Fruit fly (Drosophila melanogaster) whole organism, wandering third instar larva: ENCODE data around the gene pinta.

Source experiments
- CG32264 ChIP-seq: fragments of 200-800 bp; sonication (Bioruptor generic); optimal IDR thresholded peaks from 2 replicates; lab custom pipeline; 2016; ENCODE audit warnings: missing biosample characterization, missing genetic modification characterization
- CG9705 ChIP-seq: fragments of 200-800 bp; sonication (Bioruptor generic); optimal IDR thresholded peaks from 2 replicates; lab custom pipeline; 2018; ENCODE audit warnings: missing biosample characterization, mild to moderate bottlenecking, missing genetic modification characterization
- CrebA ChIP-seq: fragments of 200-800 bp; sonication (Bioruptor generic); optimal IDR thresholded peaks from 2 replicates; lab custom pipeline; 2016; ENCODE audit warnings: missing biosample characterization, mild to moderate bottlenecking, missing genetic modification characterization, borderline replicate concordance
- Dfd ChIP-seq: fragments of >200 bp; optimal IDR thresholded peaks from 2 replicates; lab custom pipeline; 2017; ENCODE audit warnings: missing biosample characterization, missing genetic modification characterization
- Dif ChIP-seq: fragments of 200-275, 200-300 bp; sonication (Bioruptor generic); optimal IDR thresholded peaks from 2 replicates; lab custom pipeline; 2018; ENCODE audit warnings: missing biosample characterization, missing genetic modification characterization; ENCODE audit not compliant: partially characterized antibody
- GATAd ChIP-seq: sonication (Bioruptor generic); optimal IDR thresholded peaks from 2 replicates; lab custom pipeline; 2016; ENCODE audit warnings: missing biosample characterization, missing genetic modification characterization
- HLH106 ChIP-seq: fragments of 200-800 bp; optimal IDR thresholded peaks from 3 replicates; lab custom pipeline; 2019; ENCODE audit warnings: missing biosample characterization, mild to moderate bottlenecking, missing genetic modification characterization, moderate library complexity
- Hnf4 ChIP-seq: fragments of 200-800 bp; sonication (Bioruptor generic); optimal IDR thresholded peaks from 2 replicates; lab custom pipeline; 2016; ENCODE audit warnings: missing biosample characterization, mild to moderate bottlenecking, missing genetic modification characterization
- Hr78 ChIP-seq: fragments of >200 bp; optimal IDR thresholded peaks from 2 replicates; lab custom pipeline; 2017; ENCODE audit warnings: missing biosample characterization, missing genetic modification characterization
- Hr83 ChIP-seq: fragments of 200-300 bp; sonication (Bioruptor generic); optimal IDR thresholded peaks from 2 replicates; lab custom pipeline; 2016; ENCODE audit warnings: missing biosample characterization, mild to moderate bottlenecking, missing genetic modification characterization, moderate library complexity; ENCODE audit not compliant: poor library complexity, severe bottlenecking
- Jra ChIP-seq: sonication (Bioruptor generic); optimal IDR thresholded peaks from 2 replicates; lab custom pipeline; 2016; ENCODE audit warnings: missing biosample characterization, missing genetic modification characterization
- Mio ChIP-seq: sonication (Bioruptor generic); optimal IDR thresholded peaks from 2 replicates; lab custom pipeline; 2016; ENCODE audit warnings: missing biosample characterization, missing genetic modification characterization
- Myc ChIP-seq: fragments of >200 bp; optimal IDR thresholded peaks from 2 replicates; lab custom pipeline; 2017
- N ChIP-seq: fragments of >200 bp; optimal IDR thresholded peaks from 2 replicates; lab custom pipeline; 2018; ENCODE audit warnings: missing biosample characterization, missing external identifiers, missing genetic modification characterization
- OdsH ChIP-seq: fragments of 200-800 bp; sonication (Bioruptor generic); optimal IDR thresholded peaks from 2 replicates; lab custom pipeline; 2016; ENCODE audit warnings: missing biosample characterization, mild to moderate bottlenecking, missing genetic modification characterization
- Rel ChIP-seq, 2 experiments: fragments of 200-800 bp; sonication (Bioruptor generic) in 1 of 2; optimal IDR thresholded peaks; 2 replicates in 1 of 2; 3 replicates in 1 of 2; lab custom pipeline; 2016 to 2019; ENCODE audit warnings: mild to moderate bottlenecking in 2 of 2, missing biosample characterization in 2 of 2, missing genetic modification characterization in 2 of 2, moderate library complexity in 1 of 2
- Sp1 ChIP-seq: fragments of 200-800 bp; sonication (Bioruptor generic); optimal IDR thresholded peaks from 3 replicates; lab custom pipeline; 2019; ENCODE audit warnings: missing biosample characterization, mild to moderate bottlenecking, missing genetic modification characterization, moderate library complexity
- Vsx2 ChIP-seq: fragments of 200-300, 225-300 bp; sonication (Bioruptor generic); optimal IDR thresholded peaks from 2 replicates; lab custom pipeline; 2018; ENCODE audit warnings: missing biosample characterization, missing genetic modification characterization; ENCODE audit not compliant: partially characterized antibody
- br ChIP-seq: fragments of 200-800 bp; sonication (Bioruptor generic); optimal IDR thresholded peaks from 2 replicates; lab custom pipeline; 2016; ENCODE audit warnings: missing biosample characterization, missing genetic modification characterization
- brk ChIP-seq: fragments of 200-800 bp; sonication (Bioruptor generic); optimal IDR thresholded peaks from 2 replicates; lab custom pipeline; 2016; ENCODE audit warnings: missing biosample characterization, mild to moderate bottlenecking, missing genetic modification characterization
- dl ChIP-seq, 2 experiments: fragments of 175-275, 200-275 bp in 1 of 2; fragments of 200-275 bp in 1 of 2; sonication (Bioruptor generic); optimal IDR thresholded peaks; lab custom pipeline; 2018; ENCODE audit warnings: mild to moderate bottlenecking in 2 of 2, missing biosample characterization in 2 of 2, missing genetic modification characterization in 2 of 2, moderate library complexity in 2 of 2; ENCODE audit not compliant: partially characterized antibody in 2 of 2, insufficient read depth in 1 of 2
- dmrt93B ChIP-seq: fragments of 200-800 bp; sonication (Bioruptor generic); optimal IDR thresholded peaks from 2 replicates; lab custom pipeline; 2018; ENCODE audit warnings: missing biosample characterization, mild to moderate bottlenecking, missing genetic modification characterization
- dsf ChIP-seq: sonication (Bioruptor generic); optimal IDR thresholded peaks from 2 replicates; lab custom pipeline; 2016; ENCODE audit warnings: missing biosample characterization, missing genetic modification characterization, borderline replicate concordance
- ey ChIP-seq: fragments of 200-800 bp; sonication (Bioruptor generic); optimal IDR thresholded peaks from 2 replicates; lab custom pipeline; 2016; ENCODE audit warnings: missing biosample characterization, missing genetic modification characterization
- foxo ChIP-seq, 2 experiments: fragments of 200-800 bp; sonication (Bioruptor generic); optimal IDR thresholded peaks; 2 replicates in 1 of 2; 3 replicates in 1 of 2; lab custom pipeline; 2016 to 2017; ENCODE audit warnings: missing biosample characterization in 2 of 2, missing genetic modification characterization in 2 of 2
- fru ChIP-seq: fragments of 200-800 bp; sonication (Bioruptor generic); optimal IDR thresholded peaks from 3 replicates; lab custom pipeline; 2016; ENCODE audit warnings: missing biosample characterization, mild to moderate bottlenecking, missing genetic modification characterization
- h ChIP-seq: fragments of 200-800 bp; sonication (Bioruptor generic); optimal IDR thresholded peaks from 3 replicates; lab custom pipeline; 2016; ENCODE audit warnings: missing biosample characterization, mild to moderate bottlenecking, missing genetic modification characterization
- jim ChIP-seq: fragments of 175-275, 200-325 bp; sonication (Bioruptor generic); optimal IDR thresholded peaks from 2 replicates; lab custom pipeline; 2016; ENCODE audit warnings: missing biosample characterization, mild to moderate bottlenecking, missing genetic modification characterization
- lola ChIP-seq: fragments of >200 bp; optimal IDR thresholded peaks from 2 replicates; lab custom pipeline; 2017; ENCODE audit warnings: missing biosample characterization, missing genetic modification characterization
- pan ChIP-seq: fragments of >200 bp; optimal IDR thresholded peaks from 2 replicates; lab custom pipeline; 2017
- psq ChIP-seq: fragments of 200-800 bp; sonication (Bioruptor generic); optimal IDR thresholded peaks from 3 replicates; lab custom pipeline; 2017; ENCODE audit warnings: missing biosample characterization, mild to moderate bottlenecking, missing genetic modification characterization, moderate library complexity
- rgr ChIP-seq: fragments of 200-800 bp; sonication (Bioruptor generic); optimal IDR thresholded peaks from 3 replicates; lab custom pipeline; 2016; ENCODE audit warnings: missing biosample characterization, mild to moderate bottlenecking, missing genetic modification characterization
- sage ChIP-seq: fragments of 200-800 bp; sonication (Bioruptor generic); optimal IDR thresholded peaks from 2 replicates; lab custom pipeline; 2016; ENCODE audit warnings: missing biosample characterization, mild to moderate bottlenecking, missing genetic modification characterization
- tai ChIP-seq: sonication (Bioruptor generic); optimal IDR thresholded peaks from 2 replicates; lab custom pipeline; 2016; ENCODE audit warnings: missing biosample characterization, missing genetic modification characterization
- usp ChIP-seq: fragments of >200 bp; optimal IDR thresholded peaks from 2 replicates; lab custom pipeline; 2017; ENCODE audit warnings: missing biosample characterization, missing genetic modification characterization
- woc ChIP-seq: sonication (Bioruptor generic); optimal IDR thresholded peaks from 2 replicates; lab custom pipeline; 2016; ENCODE audit warnings: missing biosample characterization, mild to moderate bottlenecking, missing genetic modification characterization

pinta gene

dm6 chr3R:22447195-22447873, 22.6 kb upstream of the pinta start, which contains the start of gene CG34288:
Gene CG34288 (minus strand): TSS chr3R:22447263.
- TF ChIP-seq Hr78 (GFP tag; lab: Kevin White, UChicago): no peak
- peak; percentile 87 for TF ChIP-seq Hr83 (GFP tag; lab: Kevin White, UChicago)
- TF ChIP-seq HLH106 (tag; lab: Kevin White, UChicago): peak; percentile 54
- TF ChIP-seq brk (GFP tag; lab: Kevin White, UChicago): no peak
- TF ChIP-seq h: peak; percentile 76
- TF ChIP-seq psq (GFP tag; lab: Kevin White, UChicago): no peak
- TF ChIP-seq Rel (GFP tag; optimal IDR thresholded peaks at IDR 0.05; lab: Kevin White, UChicago): peak; percentile 65
- TF ChIP-seq Rel (tag; optimal IDR thresholded peaks at IDR 0.05; lab: Kevin White, UChicago): peak; percentile 96
- no peak for TF ChIP-seq Hnf4 (GFP tag; lab: Kevin White, UChicago)
- TF ChIP-seq dmrt93B (GFP tag; lab: Kevin White, UChicago): no peak
- TF ChIP-seq CG9705 (GFP tag; lab: Kevin White, UChicago): no peak
- no peak for TF ChIP-seq pan (lab: Kevin White, UChicago)
- TF ChIP-seq Dfd (GFP tag; lab: Kevin White, UChicago): no peak
- no peak for TF ChIP-seq rgr (GFP tag; lab: Kevin White, UChicago)
- TF ChIP-seq Dif: no peak
- TF ChIP-seq woc: no peak
- TF ChIP-seq dl (GFP tag; optimal IDR thresholded peaks at IDR 0.05; lab: Kevin White, UChicago; ENCODE audit: insufficient read depth in 1 of 2, partially characterized antibody in 2 of 2): no peak
- TF ChIP-seq Mio (GFP tag; lab: Kevin White, UChicago): no peak
- no peak for TF ChIP-seq usp
- peak; percentile 43 for TF ChIP-seq br
- TF ChIP-seq foxo (GFP tag; optimal IDR thresholded peaks at IDR 0.05; lab: Kevin White, UChicago): peak; percentile 9 to 74
- TF ChIP-seq tai (GFP tag; lab: Kevin White, UChicago): no peak
- TF ChIP-seq Jra (GFP tag; lab: Kevin White, UChicago): peak; percentile 6
- no peak for TF ChIP-seq N (GFP tag; lab: Kevin White, UChicago)
- no peak for TF ChIP-seq Sp1
- TF ChIP-seq ey (GFP tag; lab: Kevin White, UChicago): peak; percentile 43
- peak; percentile 50 for TF ChIP-seq OdsH (GFP tag; lab: Kevin White, UChicago)
- no peak for TF ChIP-seq CrebA (GFP tag; lab: Kevin White, UChicago)
- TF ChIP-seq jim: no peak
- peak; percentile 74 for TF ChIP-seq CG32264
- TF ChIP-seq Vsx2: peak; percentile 93
- TF ChIP-seq fru (GFP tag; lab: Kevin White, UChicago): peak; percentile 83

dm6 chr3R:22446493-22446892, 21.8 kb upstream of the pinta start, which contains the start of gene CG12499:
Gene CG12499 (minus strand): TSS chr3R:22446587.
- TF ChIP-seq dl (GFP tag; optimal IDR thresholded peaks at IDR 0.05; lab: Kevin White, UChicago; ENCODE audit: insufficient read depth in 1 of 2, partially characterized antibody in 2 of 2) (no peak), Myc (peak; percentile 19), Hr78 (GFP tag; lab: Kevin White, UChicago) (no peak), dsf (no peak), tai (GFP tag; lab: Kevin White, UChicago) (no peak)

dm6 chr3R:22438301-22438700, 13.6 kb upstream of the pinta start:
- TF ChIP-seq fru (GFP tag; lab: Kevin White, UChicago) (no peak), lola (GFP tag; lab: Kevin White, UChicago) (no peak), GATAd (GFP tag; lab: Kevin White, UChicago) (no peak), sage (no peak)
